Worm (Caenorhabditis elegans) whole organism, L1 larva: ENCODE results near the gene dhps-1.

Experiments used
- C04F5.9 ChIP-seq: sonication (generic microtip); optimal IDR thresholded peaks from 2 replicates; lab custom pipeline; 2016; ENCODE audit warnings: missing genetic modification characterization, missing compliant biosample characterization
- F16B12.6 ChIP-seq: fragments of 150-350 bp; optimal IDR thresholded peaks from 2 replicates; lab custom pipeline; 2014; ENCODE audit warnings: missing biosample characterization, missing genetic modification characterization
- Y116A8C.19 ChIP-seq: sonication (generic microtip); optimal IDR thresholded peaks from 2 replicates; lab custom pipeline; 2016; ENCODE audit warnings: missing compliant biosample characterization, missing genetic modification characterization, borderline replicate concordance
- aha-1 ChIP-seq: fragments of 150-350 bp; optimal IDR thresholded peaks from 2 replicates; lab custom pipeline; 2014; ENCODE audit warnings: missing biosample characterization, missing genetic modification characterization
- ceh-63 ChIP-seq: fragments of 200-800 bp; sonication (Bioruptor generic); optimal IDR thresholded peaks from 2 replicates; lab custom pipeline; 2018; ENCODE audit warnings: mild to moderate bottlenecking, missing genetic modification characterization, missing compliant biosample characterization
- ceh-8 ChIP-seq: fragments of 200-800 bp; sonication (Bioruptor generic); optimal IDR thresholded peaks from 2 replicates; lab custom pipeline; 2018; ENCODE audit warnings: mild to moderate bottlenecking, missing genetic modification characterization, moderate library complexity, missing compliant biosample characterization
- ceh-88 ChIP-seq: fragments of 200-800 bp; sonication (Bioruptor generic); IDR thresholded peaks from 2 replicates; pipeline ENCODE4 v1.3.6; 2022; ENCODE audit warnings: missing genetic modification characterization, missing compliant biosample characterization
- ceh-90 ChIP-seq: sonication (generic microtip); optimal IDR thresholded peaks from 2 replicates; lab custom pipeline; 2016; ENCODE audit warnings: missing genetic modification characterization, missing compliant biosample characterization
- dpl-1 ChIP-seq, 3 experiments: fragments of 150-350 bp in 2 of 3; sonication (generic microtip) in 1 of 3; optimal IDR thresholded peaks; 2 replicates each; lab custom pipeline; 2014 to 2017; ENCODE audit warnings: missing biosample characterization in 3 of 3, missing genetic modification characterization in 3 of 3, missing genetic modification reagents in 3 of 3
- dsc-1 ChIP-seq: sonication (generic microtip); optimal IDR thresholded peaks from 2 replicates; lab custom pipeline; 2016; ENCODE audit warnings: mild to moderate bottlenecking, missing genetic modification characterization, missing compliant biosample characterization
- efl-3 ChIP-seq: fragments of 200-800 bp; sonication (Bioruptor generic); optimal IDR thresholded peaks from 2 replicates; lab custom pipeline; 2018; ENCODE audit warnings: mild to moderate bottlenecking, missing genetic modification characterization, missing compliant biosample characterization
- egl-27 ChIP-seq, 2 experiments: fragments of 150-350 bp in 1 of 2; sonication (generic microtip); optimal IDR thresholded peaks; 3 replicates each; lab custom pipeline; 2017 to 2018; ENCODE audit warnings: missing biosample characterization in 2 of 2, missing genetic modification characterization in 2 of 2, missing genetic modification reagents in 2 of 2
- elt-2 ChIP-seq: sonication (generic microtip); optimal IDR thresholded peaks from 2 replicates; lab custom pipeline; 2016; ENCODE audit warnings: missing genetic modification characterization, mild to moderate bottlenecking, inconsistent platforms, missing compliant biosample characterization, missing genetic modification reagents
- elt-3 ChIP-seq, 6 experiments: fragments of 150-350 bp in 1 of 6; sonication (generic microtip); optimal IDR thresholded peaks; 2 replicates each; lab custom pipeline; 2017 to 2018; ENCODE audit warnings: missing biosample characterization in 6 of 6, missing genetic modification characterization in 6 of 6, inconsistent platforms in 1 of 6
- fkh-10 ChIP-seq: sonication (generic microtip); optimal IDR thresholded peaks from 2 replicates; lab custom pipeline; 2017; ENCODE audit warnings: missing biosample characterization, missing genetic modification reagents, missing genetic modification characterization
- fkh-8 ChIP-seq: sonication (generic microtip); optimal IDR thresholded peaks from 2 replicates; lab custom pipeline; 2016; ENCODE audit warnings: mild to moderate bottlenecking, missing genetic modification characterization, missing compliant biosample characterization
- grh-1 ChIP-seq: fragments of 200-800 bp; sonication (Bioruptor generic); IDR thresholded peaks from 2 replicates; pipeline ENCODE4 v1.3.6; 2022; ENCODE audit warnings: missing genetic modification reagents, missing genetic modification characterization, missing compliant biosample characterization
- hlh-17 ChIP-seq: fragments of 200-800 bp; sonication (Bioruptor generic); optimal IDR thresholded peaks from 2 replicates; lab custom pipeline; 2018; ENCODE audit warnings: missing genetic modification characterization, mild to moderate bottlenecking, missing compliant biosample characterization, moderate library complexity, borderline replicate concordance
- hlh-4 ChIP-seq: sonication (generic microtip); optimal IDR thresholded peaks from 2 replicates; lab custom pipeline; 2016; ENCODE audit warnings: mild to moderate bottlenecking, missing genetic modification characterization, missing compliant biosample characterization
- hpl-2 ChIP-seq: fragments of 150-350 bp; optimal IDR thresholded peaks from 2 replicates; lab custom pipeline; 2014; ENCODE audit warnings: missing biosample characterization, missing genetic modification reagents, missing genetic modification characterization
- isw-1 ChIP-seq: fragments of 200-800 bp; sonication (Bioruptor generic); IDR thresholded peaks from 2 replicates; pipeline ENCODE4 v1.3.6; 2022; ENCODE audit warnings: missing genetic modification characterization, missing compliant biosample characterization
- jun-1 ChIP-seq: fragments of 150-350 bp; optimal IDR thresholded peaks from 2 replicates; lab custom pipeline; 2014; ENCODE audit warnings: missing biosample characterization, missing genetic modification reagents, missing genetic modification characterization
- lin-15B ChIP-seq: fragments of 150-350 bp; sonication (generic microtip); optimal IDR thresholded peaks from 3 replicates; lab custom pipeline; 2014; ENCODE audit warnings: missing biosample characterization, missing genetic modification characterization
- lsy-2 ChIP-seq, 2 experiments: fragments of 150-350 bp; optimal IDR thresholded peaks; 2 replicates each; lab custom pipeline; 2014; ENCODE audit warnings: missing biosample characterization in 2 of 2, missing genetic modification characterization in 2 of 2
- mab-9 ChIP-seq: fragments of 200-800 bp; sonication (Bioruptor generic); IDR thresholded peaks from 2 replicates; pipeline ENCODE4 v1.3.6; 2022; ENCODE audit warnings: missing genetic modification reagents, missing genetic modification characterization, missing compliant biosample characterization
- mdl-1 ChIP-seq, 2 experiments: fragments of 150-350 bp; optimal IDR thresholded peaks; 2 replicates each; lab custom pipeline; 2014 to 2017; ENCODE audit warnings: missing biosample characterization in 2 of 2, missing genetic modification characterization in 2 of 2, inconsistent platforms in 1 of 2
- nhr-12 ChIP-seq: sonication (generic microtip); optimal IDR thresholded peaks from 2 replicates; lab custom pipeline; 2017; ENCODE audit warnings: missing biosample characterization, missing genetic modification characterization
- nhr-20 ChIP-seq: sonication (generic microtip); optimal IDR thresholded peaks from 2 replicates; lab custom pipeline; 2016; ENCODE audit warnings: mild to moderate bottlenecking, missing genetic modification characterization, missing compliant biosample characterization
- nhr-237 ChIP-seq: fragments of 150-350 bp; optimal IDR thresholded peaks from 2 replicates; lab custom pipeline; 2014; ENCODE audit warnings: missing biosample characterization, missing genetic modification characterization
- nhr-28 ChIP-seq: fragments of 150-350 bp; optimal IDR thresholded peaks from 2 replicates; lab custom pipeline; 2014; ENCODE audit warnings: missing biosample characterization, missing genetic modification characterization
- nhr-47 ChIP-seq: sonication (generic microtip); optimal IDR thresholded peaks from 2 replicates; lab custom pipeline; 2016; ENCODE audit warnings: mild to moderate bottlenecking, missing genetic modification characterization, moderate library complexity, missing compliant biosample characterization
- nhr-76 ChIP-seq: sonication (generic microtip); optimal IDR thresholded peaks from 2 replicates; lab custom pipeline; 2017; ENCODE audit warnings: missing biosample characterization, missing genetic modification characterization
- nhr-77 ChIP-seq: fragments of 150-350 bp; optimal IDR thresholded peaks from 2 replicates; lab custom pipeline; 2014; ENCODE audit warnings: missing biosample characterization, missing genetic modification characterization
- nhr-84 ChIP-seq: sonication (generic microtip); optimal IDR thresholded peaks from 2 replicates; lab custom pipeline; 2017; ENCODE audit warnings: missing biosample characterization, missing genetic modification characterization
- nhr-85 ChIP-seq: sonication (generic microtip); peaks from one replicate; lab custom pipeline; 2016; ENCODE audit warnings: missing genetic modification characterization, inconsistent platforms, missing compliant biosample characterization
- pax-3 ChIP-seq: fragments of 200-800 bp; sonication (Bioruptor generic); optimal IDR thresholded peaks from 2 replicates; lab custom pipeline; 2018; ENCODE audit warnings: mild to moderate bottlenecking, missing genetic modification characterization, moderate library complexity, missing compliant biosample characterization
- pqm-1 ChIP-seq: sonication (generic microtip); optimal IDR thresholded peaks from 3 replicates; lab custom pipeline; 2017; ENCODE audit warnings: missing biosample characterization, missing genetic modification characterization
- snu-23 ChIP-seq: sonication (generic microtip); optimal IDR thresholded peaks from 2 replicates; lab custom pipeline; 2016; ENCODE audit warnings: missing genetic modification characterization, missing compliant biosample characterization
- sox-4 ChIP-seq: sonication (generic microtip); optimal IDR thresholded peaks from 2 replicates; lab custom pipeline; 2016; ENCODE audit warnings: missing genetic modification characterization, missing compliant biosample characterization
- sptf-1 ChIP-seq: fragments of 150-350 bp; optimal IDR thresholded peaks from 2 replicates; lab custom pipeline; 2014; ENCODE audit warnings: missing biosample characterization, missing genetic modification characterization
- sup-37 ChIP-seq: fragments of 200-800 bp; sonication (Bioruptor generic); optimal IDR thresholded peaks from 2 replicates; lab custom pipeline; 2018; ENCODE audit warnings: mild to moderate bottlenecking, missing genetic modification characterization, missing compliant biosample characterization
- swsn-7 ChIP-seq: sonication (generic microtip); optimal IDR thresholded peaks from 2 replicates; lab custom pipeline; 2016; ENCODE audit warnings: missing genetic modification characterization, missing compliant biosample characterization
- tbx-2 ChIP-seq: sonication (generic microtip); optimal IDR thresholded peaks from 2 replicates; lab custom pipeline; 2016; ENCODE audit warnings: missing genetic modification characterization, missing compliant biosample characterization
- tlp-1 ChIP-seq: fragments of 150-350 bp; optimal IDR thresholded peaks from 2 replicates; lab custom pipeline; 2014; ENCODE audit warnings: missing biosample characterization, missing genetic modification characterization
- unc-130 ChIP-seq: fragments of 150-350 bp; optimal IDR thresholded peaks from 2 replicates; lab custom pipeline; 2017; ENCODE audit warnings: missing biosample characterization, missing genetic modification characterization, inconsistent platforms
- unc-62 ChIP-seq: fragments of 150-350 bp; optimal IDR thresholded peaks from 2 replicates; lab custom pipeline; 2014; ENCODE audit warnings: missing biosample characterization, missing genetic modification reagents, missing genetic modification characterization
- unc-86 ChIP-seq: sonication (generic microtip); optimal IDR thresholded peaks from 2 replicates; lab custom pipeline; 2016; ENCODE audit warnings: missing genetic modification characterization, missing compliant biosample characterization
- vab-15 ChIP-seq: sonication (generic microtip); optimal IDR thresholded peaks from 2 replicates; lab custom pipeline; 2017; ENCODE audit warnings: missing genotype, mild to moderate bottlenecking, missing genetic modification characterization, missing compliant biosample characterization
- xbp-1 ChIP-seq: sonication (generic microtip); optimal IDR thresholded peaks from 2 replicates; lab custom pipeline; 2016; ENCODE audit warnings: missing genetic modification characterization, missing compliant biosample characterization
- zag-1 ChIP-seq: fragments of 150-350 bp; optimal IDR thresholded peaks from 2 replicates; lab custom pipeline; 2014; ENCODE audit warnings: missing biosample characterization, missing genetic modification characterization
- ztf-11 ChIP-seq, 2 experiments: sonication (generic microtip); optimal IDR thresholded peaks; 2 replicates each; lab custom pipeline; 2016 to 2017; ENCODE audit warnings: missing genetic modification characterization in 2 of 2, missing biosample characterization in 1 of 2, missing compliant biosample characterization in 1 of 2
- ztf-4 ChIP-seq: fragments of 150-350 bp; optimal IDR thresholded peaks from 2 replicates; lab custom pipeline; 2014; ENCODE audit warnings: missing biosample characterization, missing genetic modification characterization

dhps-1 gene

ce11 chrII:11967507-11968127, 25.2 kb upstream of the dhps-1 start, which contains the start of gene W03C9.5:
Gene W03C9.5, minus strand, starts transcription at chrII:11967544.
- TF ChIP-seq ztf-11 (tag; optimal IDR thresholded peaks at IDR 0.05; lab: Kevin White, UChicago) = peak in 1 of 2 experiments; percentile 91
- TF ChIP-seq snu-23 (GFP tag; lab: Kevin White, UChicago) = peak; percentile 98
- TF ChIP-seq lsy-2 (tag; optimal IDR thresholded peaks at IDR 0.05; lab: Kevin White, UChicago) = peak; percentile 92 to 96
- peak; percentile 97 for TF ChIP-seq vab-15
- TF ChIP-seq nhr-77 = peak; percentile 90
- peak; percentile 94 for TF ChIP-seq isw-1
- TF ChIP-seq nhr-47 = peak; percentile 96
- TF ChIP-seq sptf-1 (tag; lab: Kevin White, UChicago) = no peak
- TF ChIP-seq fkh-8 (tag; lab: Kevin White, UChicago) = peak; percentile 99
- peak; percentile 89 for TF ChIP-seq nhr-85 (tag; lab: Kevin White, UChicago)
- peak; percentile 92 for TF ChIP-seq swsn-7 (tag; lab: Kevin White, UChicago)
- no peak for TF ChIP-seq pqm-1 (tag; lab: Kevin White, UChicago)
- peak; percentile 20 for TF ChIP-seq zag-1
- TF ChIP-seq dpl-1 (GFP tag; optimal IDR thresholded peaks at IDR 0.05; lab: Kevin White, UChicago) = peak; percentile 84 to 85 (median 85)
- TF ChIP-seq hlh-17 (GFP tag; lab: Kevin White, UChicago) = no peak
- TF ChIP-seq nhr-84 (tag; lab: Kevin White, UChicago) = peak; percentile 51
- TF ChIP-seq ceh-63 (GFP tag; lab: Kevin White, UChicago) = no peak
- TF ChIP-seq tbx-2 (tag; lab: Kevin White, UChicago) = peak; percentile 95
- TF ChIP-seq dsc-1 (tag; lab: Kevin White, UChicago) = peak; percentile 92
- TF ChIP-seq nhr-12 (tag; lab: Kevin White, UChicago) = no peak
- peak; percentile 72 for TF ChIP-seq sox-4 (tag; lab: Kevin White, UChicago)
- TF ChIP-seq nhr-237 (tag; lab: Kevin White, UChicago) = peak; percentile 89
- no peak for TF ChIP-seq efl-3 (GFP tag; lab: Kevin White, UChicago)
- no peak for TF ChIP-seq hlh-4 (tag; lab: Kevin White, UChicago)
- peak; percentile 90 for TF ChIP-seq jun-1 (tag; lab: Kevin White, UChicago)
- no peak for TF ChIP-seq Y116A8C.19 (tag; lab: Kevin White, UChicago)
- peak; percentile 61 for TF ChIP-seq sup-37 (GFP tag; lab: Kevin White, UChicago)
- TF ChIP-seq aha-1 = peak; percentile 17
- TF ChIP-seq unc-86 (tag; lab: Kevin White, UChicago) = peak; percentile 92
- TF ChIP-seq nhr-20 (tag; lab: Kevin White, UChicago) = peak; percentile 96
- TF ChIP-seq ceh-88 (GFP tag; lab: Robert Waterston, UW) = peak; percentile 93
- TF ChIP-seq nhr-28 (tag; lab: Kevin White, UChicago) = no peak
- peak; percentile 60 for TF ChIP-seq F16B12.6 (tag; lab: Kevin White, UChicago)
- peak; percentile 3 to 31 for TF ChIP-seq egl-27 (tag; optimal IDR thresholded peaks at IDR 0.05; lab: Kevin White, UChicago)
- peak; percentile 84 for TF ChIP-seq ceh-8 (GFP tag; lab: Kevin White, UChicago)
- TF ChIP-seq fkh-10 = peak; percentile 58
- peak; percentile 82 for TF ChIP-seq hpl-2 (GFP tag; lab: Kevin White, UChicago)
- TF ChIP-seq grh-1 (GFP tag; lab: Robert Waterston, UW) = peak; percentile 65
- no peak for TF ChIP-seq unc-62 (GFP tag; lab: Kevin White, UChicago)
- TF ChIP-seq ztf-4 = peak; percentile 82
- peak; percentile 96 for TF ChIP-seq pax-3
- TF ChIP-seq unc-130 = peak; percentile 87
- TF ChIP-seq lin-15B (tag; lab: Kevin White, UChicago) = peak; percentile 97
- peak; percentile 70 for TF ChIP-seq ceh-90 (tag; lab: Kevin White, UChicago)
- peak; percentile 88 for TF ChIP-seq C04F5.9 (tag; lab: Kevin White, UChicago)
- TF ChIP-seq mab-9 (GFP tag; lab: Robert Waterston, UW) = peak; percentile 76
- TF ChIP-seq tlp-1 (tag; lab: Kevin White, UChicago) = no peak
- TF ChIP-seq nhr-76 = no peak
- peak; percentile 89 for TF ChIP-seq xbp-1 (tag; lab: Kevin White, UChicago)
- TF ChIP-seq elt-2 (tag; lab: Kevin White, UChicago) = peak; percentile 78
- TF ChIP-seq mdl-1 (tag; optimal IDR thresholded peaks at IDR 0.05; lab: Kevin White, UChicago) = peak in 1 of 2 experiments; percentile 98
- peak in 3 of 6 experiments; percentile 36 to 88 (median 82) for TF ChIP-seq elt-3 (tag; optimal IDR thresholded peaks at IDR 0.05; lab: Kevin White, UChicago)
